Fruit fly (Drosophila melanogaster) whole organism, embryonic: ENCODE results near the gene CG17778.

Experiments
- Awh ChIP-seq: fragments of 200-800 bp; sonication (Bioruptor generic); IDR thresholded peaks from 2 replicates; pipeline ENCODE4, ENCODE4 v1.3.6; 2022; ENCODE audit warnings: missing biosample characterization, missing genetic modification characterization
- Bteb2 ChIP-seq: fragments of 200-800 bp; sonication (Bioruptor generic); optimal IDR thresholded peaks from 2 replicates; lab custom pipeline; 2016; ENCODE audit warnings: missing biosample characterization, missing genetic modification characterization
- CG12155 ChIP-seq: fragments of 200-800 bp; sonication (Bioruptor generic); optimal IDR thresholded peaks from 3 replicates; lab custom pipeline; 2016; ENCODE audit warnings: missing biosample characterization, missing genetic modification characterization
- CG13296 ChIP-seq: fragments of 200-800 bp; sonication (Bioruptor generic); optimal IDR thresholded peaks from 3 replicates; lab custom pipeline; 2018; ENCODE audit warnings: missing biosample characterization, mild to moderate bottlenecking, missing genetic modification characterization
- CG13424 ChIP-seq: fragments of 200-800 bp; sonication (Bioruptor generic); optimal IDR thresholded peaks from 2 replicates; lab custom pipeline; 2019; ENCODE audit warnings: missing biosample characterization, mild to moderate bottlenecking, missing genetic modification characterization, moderate library complexity
- CG13894 ChIP-seq: fragments of 200-800 bp; sonication (Bioruptor generic); optimal IDR thresholded peaks from 3 replicates; lab custom pipeline; 2018; ENCODE audit warnings: missing biosample characterization, mild to moderate bottlenecking, missing genetic modification characterization, moderate library complexity
- CG18764 ChIP-seq: fragments of 200-800 bp; sonication (Bioruptor generic); optimal IDR thresholded peaks from 3 replicates; lab custom pipeline; 2016; ENCODE audit warnings: missing biosample characterization, missing genetic modification characterization
- CG2120 ChIP-seq: fragments of 200-800 bp; sonication (Bioruptor generic); optimal IDR thresholded peaks from 3 replicates; lab custom pipeline; 2016; ENCODE audit warnings: missing biosample characterization, missing genetic modification characterization
- CG4617 ChIP-seq: fragments of 200-800 bp; sonication (Bioruptor generic); optimal IDR thresholded peaks from 3 replicates; lab custom pipeline; 2016; ENCODE audit warnings: missing biosample characterization, missing genetic modification characterization, borderline replicate concordance
- CG6272 ChIP-seq: fragments of 200-800 bp; sonication (Bioruptor generic); IDR thresholded peaks from 2 replicates; pipeline ENCODE4 v1.3.6; 2022; ENCODE audit warnings: missing biosample characterization, missing genetic modification characterization
- CG8290 ChIP-seq, 3 experiments: fragments of 200-800 bp; sonication (Bioruptor generic); optimal IDR thresholded peaks; 2 replicates each; lab custom pipeline; 2016 to 2019; ENCODE audit warnings: missing biosample characterization in 3 of 3, missing genetic modification characterization in 3 of 3, mild to moderate bottlenecking in 2 of 3, moderate library complexity in 1 of 3
- CkIIα-i1 ChIP-seq: fragments of 200-800 bp; sonication (Bioruptor generic); IDR thresholded peaks from 2 replicates; pipeline ENCODE4 v1.3.6; 2022; ENCODE audit warnings: missing biosample characterization, missing genetic modification characterization
- CoRest ChIP-seq: fragments of 200-800 bp; sonication (Bioruptor generic); optimal IDR thresholded peaks from 3 replicates; lab custom pipeline; 2018; ENCODE audit warnings: missing biosample characterization, mild to moderate bottlenecking, missing genetic modification characterization, moderate library complexity
- Dbx ChIP-seq: fragments of 200-800 bp; sonication (Bioruptor generic); IDR thresholded peaks from 3 replicates; pipeline ENCODE4 v1.3.6; 2022; ENCODE audit warnings: missing biosample characterization, missing genetic modification characterization
- Dip3 ChIP-seq: fragments of 200-800 bp; sonication (Bioruptor generic); optimal IDR thresholded peaks from 3 replicates; lab custom pipeline; 2016; ENCODE audit warnings: missing biosample characterization, missing genetic modification characterization
- E2f1 ChIP-seq: fragments of 200-800 bp; sonication (Bioruptor generic); IDR thresholded peaks from 2 replicates; pipeline ENCODE4 v1.3.6; 2022; ENCODE audit warnings: missing biosample characterization, missing genetic modification characterization
- E2f2 ChIP-seq: fragments of 200-800 bp; sonication (Bioruptor generic); IDR thresholded peaks from 2 replicates; pipeline ENCODE4 v1.3.6; 2022; ENCODE audit warnings: missing biosample characterization, missing genetic modification characterization
- Fer3 ChIP-seq: fragments of 200-800 bp; sonication (Bioruptor generic); optimal IDR thresholded peaks from 2 replicates; lab custom pipeline; 2018; ENCODE audit warnings: missing biosample characterization, mild to moderate bottlenecking, missing genetic modification characterization, moderate library complexity
- Hey ChIP-seq: fragments of 200-800 bp; sonication (Bioruptor generic); optimal IDR thresholded peaks from 3 replicates; lab custom pipeline; 2018; ENCODE audit warnings: missing biosample characterization, mild to moderate bottlenecking, missing genetic modification characterization
- Nf-YA ChIP-seq: fragments of 200-800 bp; sonication (Bioruptor generic); IDR thresholded peaks from 2 replicates; pipeline ENCODE4 v1.3.6; 2022; ENCODE audit warnings: missing biosample characterization, missing genetic modification characterization
- Oaz ChIP-seq: fragments of 200-800 bp; sonication (Bioruptor generic); IDR thresholded peaks from 2 replicates; pipeline ENCODE4 v1.3.6; 2022; ENCODE audit warnings: missing biosample characterization, missing genetic modification characterization
- Rx ChIP-seq: fragments of 200-800 bp; sonication (Bioruptor generic); IDR thresholded peaks from 2 replicates; pipeline ENCODE4 v1.3.6; 2022; ENCODE audit warnings: missing biosample characterization, missing genetic modification characterization
- Six4 ChIP-seq: fragments of 200-800 bp; sonication (Bioruptor generic); optimal IDR thresholded peaks from 2 replicates; lab custom pipeline; 2016; ENCODE audit warnings: missing biosample characterization, missing genetic modification characterization
- Usf ChIP-seq: fragments of 200-800 bp; sonication (Bioruptor generic); optimal IDR thresholded peaks from 2 replicates; lab custom pipeline; 2017; ENCODE audit warnings: missing genotype, missing biosample characterization, missing genetic modification characterization
- ato ChIP-seq: fragments of 200-800 bp; sonication (Bioruptor generic); IDR thresholded peaks from 2 replicates; pipeline ENCODE4 v1.3.6; 2022; ENCODE audit warnings: missing biosample characterization, missing genetic modification characterization; ENCODE audit not compliant: partially characterized antibody
- bsh ChIP-seq, 2 experiments: fragments of 200-800 bp; sonication (Bioruptor generic); optimal IDR thresholded peaks; 2 replicates each; lab custom pipeline; 2017 to 2018; ENCODE audit warnings: mild to moderate bottlenecking in 2 of 2, missing biosample characterization in 2 of 2, missing genetic modification characterization in 2 of 2, moderate library complexity in 1 of 2
- chif ChIP-seq, 2 experiments: fragments of 200-800 bp; sonication (Bioruptor generic); optimal IDR thresholded peaks; 3 replicates each; lab custom pipeline; 2016; ENCODE audit warnings: missing biosample characterization in 2 of 2, missing genetic modification characterization in 2 of 2
- crc ChIP-seq: fragments of 200-800 bp; sonication (Bioruptor generic); optimal IDR thresholded peaks from 2 replicates; lab custom pipeline; 2016; ENCODE audit warnings: missing biosample characterization, missing genetic modification characterization
- dati ChIP-seq: fragments of 200-800 bp; sonication (Bioruptor generic); IDR thresholded peaks from 2 replicates; pipeline ENCODE4 v1.3.6; 2022; ENCODE audit warnings: missing biosample characterization, missing genetic modification characterization
- dm ChIP-seq: fragments of 200-800 bp; sonication (Bioruptor generic); optimal IDR thresholded peaks from 3 replicates; lab custom pipeline; 2016; ENCODE audit warnings: missing biosample characterization, missing genetic modification characterization
- dmrt11E ChIP-seq: fragments of 200-800 bp; sonication (Bioruptor generic); optimal IDR thresholded peaks from 3 replicates; lab custom pipeline; 2018; ENCODE audit warnings: missing biosample characterization, mild to moderate bottlenecking, missing genetic modification characterization, moderate library complexity
- esg ChIP-seq: fragments of 200-800 bp; sonication (Bioruptor generic); conservative IDR thresholded peaks from 2 replicates; pipeline ENCODE4 v1.3.6; 2022; ENCODE audit warnings: missing biosample characterization, missing genetic modification characterization
- ftz-f1 ChIP-seq: fragments of 200-800 bp; sonication (Bioruptor generic); optimal IDR thresholded peaks from 2 replicates; lab custom pipeline; 2016; ENCODE audit warnings: missing biosample characterization, missing genetic modification characterization
- gsb ChIP-seq: fragments of 200-800 bp; sonication (Bioruptor generic); IDR thresholded peaks from 2 replicates; pipeline ENCODE4 v1.3.6; 2022; ENCODE audit warnings: missing biosample characterization, missing genetic modification characterization
- gsb-n ChIP-seq: fragments of 200-800 bp; sonication (Bioruptor generic); optimal IDR thresholded peaks from 3 replicates; lab custom pipeline; 2018; ENCODE audit warnings: missing biosample characterization, mild to moderate bottlenecking, missing genetic modification characterization
- hb ChIP-seq: fragments of 200-800 bp; sonication (Bioruptor generic); IDR thresholded peaks from 3 replicates; pipeline ENCODE4 v1.3.6; 2022; ENCODE audit warnings: missing biosample characterization, missing genetic modification characterization; ENCODE audit not compliant: partially characterized antibody
- ken ChIP-seq: fragments of 200-800 bp; sonication (Bioruptor generic); IDR thresholded peaks from 3 replicates; pipeline ENCODE4 v1.3.6; 2022; ENCODE audit warnings: missing biosample characterization, missing genetic modification characterization
- knrl ChIP-seq: fragments of 200-800 bp; sonication (Bioruptor generic); IDR thresholded peaks from 3 replicates; pipeline ENCODE4 v1.3.6; 2022; ENCODE audit warnings: missing biosample characterization, missing genetic modification characterization; ENCODE audit not compliant: partially characterized antibody
- lov ChIP-seq, 2 experiments: fragments of 200-800 bp in 1 of 2; fragments of >200 bp in 1 of 2; sonication (Bioruptor generic) in 1 of 2; IDR thresholded peaks in 1 of 2; optimal IDR thresholded peaks in 1 of 2; 2 replicates in 1 of 2; 3 replicates in 1 of 2; pipeline versions ENCODE4 v1.3.6 to Lab custom; 2017 to 2022; ENCODE audit warnings: missing biosample characterization in 1 of 2, missing genetic modification characterization in 1 of 2
- nau ChIP-seq: fragments of 200-800 bp; sonication (Bioruptor generic); optimal IDR thresholded peaks from 3 replicates; lab custom pipeline; 2017; ENCODE audit warnings: missing biosample characterization, mild to moderate bottlenecking, missing genetic modification characterization, missing genetic modification reagents
- oc ChIP-seq: fragments of 200-800 bp; sonication (Bioruptor generic); optimal IDR thresholded peaks from 2 replicates; lab custom pipeline; 2018; ENCODE audit warnings: missing biosample characterization, mild to moderate bottlenecking, missing genetic modification characterization, moderate library complexity
- ranshi ChIP-seq: fragments of 200-800 bp; sonication (Bioruptor generic); IDR thresholded peaks from 2 replicates; pipeline ENCODE4 v1.3.6; 2022; ENCODE audit warnings: missing biosample characterization, missing genetic modification characterization
- sd ChIP-seq: fragments of 200-800 bp; sonication (Bioruptor generic); optimal IDR thresholded peaks from 3 replicates; lab custom pipeline; 2018; ENCODE audit warnings: missing biosample characterization, mild to moderate bottlenecking, missing genetic modification characterization, moderate library complexity
- seq ChIP-seq: fragments of 200-800 bp; sonication (Bioruptor generic); IDR thresholded peaks from 2 replicates; pipeline ENCODE4 v1.3.6; 2022; ENCODE audit warnings: missing biosample characterization, missing genetic modification characterization
- slbo ChIP-seq: fragments of 200-800 bp; sonication (Bioruptor generic); IDR thresholded peaks from 2 replicates; pipeline ENCODE4 v1.3.6; 2022; ENCODE audit warnings: missing biosample characterization, missing genetic modification characterization
- slou ChIP-seq: fragments of 200-800 bp; sonication (Bioruptor generic); optimal IDR thresholded peaks from 3 replicates; lab custom pipeline; 2016; ENCODE audit warnings: missing biosample characterization, missing genetic modification characterization
- vfl ChIP-seq: fragments of 200-800 bp; sonication (Bioruptor generic); optimal IDR thresholded peaks from 2 replicates; lab custom pipeline; 2016; ENCODE audit warnings: missing biosample characterization, missing genetic modification characterization
- zen2 ChIP-seq: fragments of 200-800 bp; sonication (Bioruptor generic); IDR thresholded peaks from 3 replicates; pipeline ENCODE4 v1.3.6; 2022; ENCODE audit warnings: missing biosample characterization, missing genetic modification characterization; ENCODE audit not compliant: partially characterized antibody
- zf30C ChIP-seq: fragments of 200-800 bp; sonication (Bioruptor generic); optimal IDR thresholded peaks from 3 replicates; lab custom pipeline; 2018; ENCODE audit warnings: missing biosample characterization, mild to moderate bottlenecking, missing genetic modification characterization

Gene CG17778

dm6 chrX:499589-500041 lies 5.2 kb downstream of the CG17778 start (continued):
- peak; percentile 92 for TF ChIP-seq CG2120 (GFP tag; lab: Kevin White, UChicago)
- TF ChIP-seq Six4: peak; percentile 75
- TF ChIP-seq Fer3 (tag; lab: Kevin White, UChicago): peak; percentile 85
- 0 out of 3 replicates have a peak, but pooled peaks have one; percentile 64 for TF ChIP-seq ken (GFP tag; lab: Robert Waterston, UW)
- no peak for TF ChIP-seq sd
- peak; percentile 60 for TF ChIP-seq ranshi
- peak; percentile 61 for TF ChIP-seq gsb-n (tag; lab: Kevin White, UChicago)
- peak; percentile 65 for TF ChIP-seq CG12155 (GFP tag; lab: Kevin White, UChicago)
- peak; percentile 39; the same call in 1 of the 3 replicates for TF ChIP-seq zen2
- peak; percentile 53 for TF ChIP-seq vfl (GFP tag; lab: Kevin White, UChicago)
- TF ChIP-seq hb: no peak
- TF ChIP-seq CG13424: peak; percentile 84
- TF ChIP-seq slou: peak; percentile 33
- TF ChIP-seq CkIIα-i1: no peak
- TF ChIP-seq Dbx (GFP tag; lab: Robert Waterston, UW): peak; percentile 80
- peak; percentile 59; the same call in 1 of the 2 replicates for TF ChIP-seq E2f2 (GFP tag; lab: Robert Waterston, UW)
- peak; percentile 77 for TF ChIP-seq Awh (GFP tag; lab: Robert Waterston, UW)
- TF ChIP-seq zf30C (GFP tag; lab: Kevin White, UChicago): no peak
- peak; percentile 76 for TF ChIP-seq seq (GFP tag; lab: Robert Waterston, UW)
- TF ChIP-seq dati: no peak
- TF ChIP-seq ato (GFP tag; lab: Robert Waterston, UW): no peak
- TF ChIP-seq Nf-YA (GFP tag; lab: Robert Waterston, UW): peak; percentile 41; the same call in 1 of the 2 replicates
- 0 out of 2 replicates have a peak, but pooled peaks have one; percentile 18 for TF ChIP-seq Rx (GFP tag; lab: Robert Waterston, UW)
- peak; percentile 72 for TF ChIP-seq Hey
- peak; percentile 23; the same call in 1 of the 2 replicates for TF ChIP-seq esg (GFP tag; lab: Robert Waterston, UW)
- peak; percentile 58 for TF ChIP-seq Usf (GFP tag; lab: Kevin White, UChicago)
- peak; percentile 29 for TF ChIP-seq ftz-f1
- TF ChIP-seq CG8290 (GFP tag; optimal IDR thresholded peaks at IDR 0.05; lab: Kevin White, UChicago): peak; percentile 57
- TF ChIP-seq CG8290 (tag; optimal IDR thresholded peaks at IDR 0.05; lab: Kevin White, UChicago): peak; percentile 0 to 84
- peak; percentile 69; the same call in 1 of the 2 replicates for TF ChIP-seq slbo (GFP tag; lab: Robert Waterston, UW)
- TF ChIP-seq Bteb2 (GFP tag; lab: Kevin White, UChicago): peak; percentile 77
- TF ChIP-seq CG18764 (GFP tag; lab: Kevin White, UChicago): peak; percentile 67
- no peak for TF ChIP-seq knrl (GFP tag; lab: Robert Waterston, UW)
- TF ChIP-seq nau (GFP tag; lab: Kevin White, UChicago): peak; percentile 84
- TF ChIP-seq crc (GFP tag; lab: Kevin White, UChicago): peak; percentile 67
- peak; percentile 74 for TF ChIP-seq E2f1 (GFP tag; lab: Robert Waterston, UW)
- peak; percentile 77 for TF ChIP-seq Dip3 (GFP tag; lab: Kevin White, UChicago)
- TF ChIP-seq dm: peak; percentile 65
- TF ChIP-seq CoRest (tag; lab: Kevin White, UChicago): peak; percentile 87
- peak; percentile 90 for TF ChIP-seq CG13894 (tag; lab: Kevin White, UChicago)
- TF ChIP-seq Oaz (GFP tag; lab: Robert Waterston, UW): peak; percentile 58
- TF ChIP-seq CG13296: peak; percentile 94
- peak; percentile 53 to 66 for TF ChIP-seq bsh (GFP tag; optimal IDR thresholded peaks at IDR 0.05; lab: Kevin White, UChicago)
- peak; percentile 47 for TF ChIP-seq dmrt11E (tag; lab: Kevin White, UChicago)
- no peak for TF ChIP-seq CG6272
- peak; percentile 51 to 71 for TF ChIP-seq chif (GFP tag; optimal IDR thresholded peaks at IDR 0.05; lab: Kevin White, UChicago)
- TF ChIP-seq CG4617: no peak
- TF ChIP-seq gsb (GFP tag; lab: Robert Waterston, UW): peak; percentile 75
- no peak for TF ChIP-seq oc (tag; lab: Kevin White, UChicago)
- TF ChIP-seq lov (optimal IDR thresholded peaks at IDR 0.05; lab: Kevin White, UChicago): no peak
- no peak for TF ChIP-seq lov (GFP tag; IDR thresholded peaks at IDR 0.05; lab: Robert Waterston, UW)
